Fruit fly (Drosophila melanogaster): Measurements from ENCODE around the gene CG17141.

The CG17141 gene

DNA sequence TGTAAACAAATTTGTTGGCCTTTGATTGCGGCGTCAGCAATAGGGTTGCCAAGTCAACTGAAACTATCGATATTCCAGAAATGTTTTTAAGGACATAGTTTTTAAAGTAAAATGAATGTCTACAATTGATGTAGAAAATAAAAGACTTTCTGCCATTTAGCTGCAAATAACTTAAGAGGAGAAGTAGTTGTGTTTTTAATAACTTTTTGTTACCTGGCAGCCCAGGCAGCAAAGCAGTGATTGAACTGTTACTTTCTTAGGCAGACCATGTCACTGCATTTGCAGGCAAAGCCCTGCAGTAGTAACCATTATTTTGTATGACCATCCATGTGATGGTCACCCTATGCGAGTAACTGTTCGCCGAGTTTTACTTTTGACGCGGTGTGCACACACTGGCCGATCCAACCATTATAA is 3.1 kb upstream of the CG17141 start, which contains the start of the genes rumi, CG7029 and Usp12-46 (continued):
- peak; percentile 88 for TF ChIP-seq repo (GFP tag; optimal IDR thresholded peaks at IDR 0.05)
- TF ChIP-seq disco-r (GFP tag; optimal IDR thresholded peaks at IDR 0.05) = peak; percentile 57
- no peak for TF ChIP-seq Dfd (GFP tag; optimal IDR thresholded peaks at IDR 0.05)
- no peak for TF ChIP-seq CG17568 (GFP tag; optimal IDR thresholded peaks at IDR 0.05)
- no peak for TF ChIP-seq CG15011 (GFP tag; optimal IDR thresholded peaks at IDR 0.05)
- peak; percentile 80 for TF ChIP-seq Oli (tag; optimal IDR thresholded peaks at IDR 0.05)
- TF ChIP-seq wek (GFP tag; optimal IDR thresholded peaks at IDR 0.05) = peak; percentile 23
- peak; percentile 66; the same call in 1 of the 3 replicates for TF ChIP-seq CG11560 (tag; IDR thresholded peaks at IDR 0.05)
- peak; percentile 71 for TF ChIP-seq onecut (GFP tag; IDR thresholded peaks at IDR 0.05)
- TF ChIP-seq Dbx (GFP tag; IDR thresholded peaks at IDR 0.05) = peak; percentile 87
- peak; percentile 81 for TF ChIP-seq NfI (GFP tag; optimal IDR thresholded peaks at IDR 0.05)
- peak; percentile 81 for TF ChIP-seq CG10147 (GFP tag; optimal IDR thresholded peaks at IDR 0.05)
- TF ChIP-seq CG11085 (GFP tag; IDR thresholded peaks at IDR 0.05) = 0 out of 2 replicates have a peak, but pooled peaks have one; percentile 29
- TF ChIP-seq nerfin-2 (GFP tag; IDR thresholded peaks at IDR 0.05; ENCODE audit: partially characterized antibody) = peak; percentile 53; the same call in 1 of the 2 replicates
- TF ChIP-seq CG14860 (GFP tag; IDR thresholded peaks at IDR 0.05; ENCODE audit: partially characterized antibody) = peak; percentile 58
- peak; percentile 58 for TF ChIP-seq CG1529 (GFP tag; optimal IDR thresholded peaks at IDR 0.05)
- TF ChIP-seq Scr (GFP tag; IDR thresholded peaks at IDR 0.05; ENCODE audit: partially characterized antibody) = peak; percentile 81
- TF ChIP-seq CG12659 (GFP tag; optimal IDR thresholded peaks at IDR 0.05) = peak; percentile 93
- peak; percentile 41 for TF ChIP-seq CG9797 (GFP tag; optimal IDR thresholded peaks at IDR 0.05)
- TF ChIP-seq mirr (GFP tag; optimal IDR thresholded peaks at IDR 0.05) = peak; percentile 69
- TF ChIP-seq Ptx1 (GFP tag; IDR thresholded peaks at IDR 0.05) = peak; percentile 83
- peak; percentile 63; the same call in 1 of the 2 replicates for TF ChIP-seq cas (GFP tag; IDR thresholded peaks at IDR 0.05)
- peak; percentile 82 for TF ChIP-seq unc-4 (GFP tag; IDR thresholded peaks at IDR 0.05; ENCODE audit: partially characterized antibody)
- no peak for TF ChIP-seq tio (GFP tag; optimal IDR thresholded peaks at IDR 0.05)
- peak; percentile 73 for TF ChIP-seq CG13296 (GFP tag; optimal IDR thresholded peaks at IDR 0.05)
- TF ChIP-seq ssp (GFP tag; IDR thresholded peaks at IDR 0.05) = peak; percentile 75
- peak; percentile 81 for TF ChIP-seq CG10979 (tag; optimal IDR thresholded peaks at IDR 0.05)
- TF ChIP-seq kni (GFP tag; optimal IDR thresholded peaks at IDR 0.05) = peak; percentile 25
- peak; percentile 81 for TF ChIP-seq HLH3B (GFP tag; IDR thresholded peaks at IDR 0.05)
- TF ChIP-seq ind (GFP tag; optimal IDR thresholded peaks at IDR 0.05) = peak; percentile 88

DNA sequence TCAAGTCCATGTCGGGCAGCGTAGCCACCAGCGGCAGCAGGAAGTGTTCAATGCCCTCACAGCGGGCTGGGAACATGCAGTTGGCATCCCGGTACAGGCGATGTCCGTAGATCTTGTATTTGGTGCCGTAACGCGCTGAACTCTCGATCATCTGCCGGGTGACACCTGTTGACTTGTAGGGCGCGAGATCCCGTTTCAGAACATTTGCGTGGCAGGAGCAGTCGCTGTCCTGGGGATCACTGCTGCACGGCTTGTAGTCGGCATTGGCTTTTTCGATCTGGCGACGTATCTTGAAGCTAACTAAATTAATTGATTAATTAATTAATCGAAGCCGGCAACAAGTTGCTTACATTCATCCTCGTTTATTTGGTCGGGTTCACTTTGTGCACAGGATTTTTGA is 2.6 kb upstream of the CG17141 start:
- TF ChIP-seq chm (GFP tag; IDR thresholded peaks at IDR 0.05) (0 out of 2 replicates have a peak, but pooled peaks have one; percentile 10), kah (GFP tag; optimal IDR thresholded peaks at IDR 0.05) (peak; percentile 98), Fer1 (GFP tag; optimal IDR thresholded peaks at IDR 0.05) (no peak)

DNA sequence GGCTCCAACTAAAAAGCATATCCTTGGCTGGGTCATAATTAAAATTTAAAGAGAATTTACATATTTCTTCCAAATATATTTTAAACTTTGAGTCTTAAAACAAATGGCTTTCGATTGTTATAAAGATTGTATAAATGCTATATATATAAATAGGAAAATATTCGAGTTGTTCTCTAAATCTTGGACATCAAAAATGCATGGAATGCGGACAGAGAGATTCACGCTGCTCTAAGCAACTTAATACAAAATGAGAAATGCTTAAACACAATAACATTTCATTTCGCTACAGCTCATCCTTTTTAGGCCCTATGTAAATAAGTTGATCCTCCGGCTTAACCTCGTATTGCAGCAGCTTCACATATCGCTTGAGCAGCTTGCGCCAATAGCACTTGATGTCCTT is 1.6 kb upstream of the CG17141 start, which contains the start of gene CG31139:
Gene CG31139 (minus strand): TSS at position 101 of the 400 bp plus-strand sequence.
- TF ChIP-seq Mad (GFP tag; optimal IDR thresholded peaks at IDR 0.05) = no peak
- TF ChIP-seq Sry-δ (GFP tag; optimal IDR thresholded peaks at IDR 0.05) = no peak
- peak; percentile 3 for TF ChIP-seq Med (GFP tag)

DNA sequence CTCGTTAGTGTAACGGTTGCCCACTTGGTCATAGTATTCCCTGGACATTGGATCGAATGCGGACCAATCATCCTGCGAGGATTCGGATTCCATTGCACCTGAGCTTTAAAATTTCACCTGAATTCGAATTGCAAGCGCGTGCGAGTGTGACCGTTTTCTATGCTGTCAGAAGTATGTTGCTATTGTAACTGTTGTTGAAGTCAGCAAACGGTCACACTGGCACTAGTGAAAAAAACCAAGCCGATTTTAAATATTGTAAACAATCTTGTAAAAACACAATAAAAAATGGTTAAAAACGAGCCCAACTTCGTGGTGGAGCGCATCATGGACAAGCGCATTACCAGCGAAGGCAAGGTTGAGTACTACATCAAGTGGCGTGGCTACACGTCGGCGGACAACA is 2.0 kb downstream of the CG17141 start, which contains the start of the genes vret and HP1c:
Gene vret (minus strand): TSS at position 150 of the 400 bp plus-strand sequence.
Gene HP1c (plus strand): TSS at position 189 of the 400 bp plus-strand sequence.
- TF ChIP-seq sna (GFP tag; IDR thresholded peaks at IDR 0.05; ENCODE audit: partially characterized antibody) (0 out of 2 replicates have a peak, but pooled peaks have one; percentile 30), Abd-B (GFP tag; optimal IDR thresholded peaks at IDR 0.05) (no peak), H2.0 (GFP tag; IDR thresholded peaks at IDR 0.05) (no peak), crp (GFP tag; optimal IDR thresholded peaks at IDR 0.05) (peak in 1 of 2 experiments; percentile 52), klu (GFP tag; IDR thresholded peaks at IDR 0.05) (no peak), CG3995 (GFP tag; optimal IDR thresholded peaks at IDR 0.05) (peak; percentile 47), CG17186 (GFP tag; optimal IDR thresholded peaks at IDR 0.05) (peak; percentile 50), Dp (GFP tag; optimal IDR thresholded peaks at IDR 0.05) (peak; percentile 85), CG30020 (tag; optimal IDR thresholded peaks at IDR 0.05) (peak; percentile 17), trem (tag; optimal IDR thresholded peaks at IDR 0.05) (peak; percentile 53), Ets97D (GFP tag; optimal IDR thresholded peaks at IDR 0.05) (peak; percentile 34), nmo (GFP tag; optimal IDR thresholded peaks at IDR 0.05) (peak; percentile 7)
